Worm (Caenorhabditis elegans) whole organism, L1 larva: Measurements from ENCODE around the gene R31.2.

ENCODE experiments used
- C16A3.4 ChIP-seq: fragments of 150-350 bp; optimal IDR thresholded peaks from 2 replicates; lab custom pipeline; 2014; ENCODE audit warnings: missing biosample characterization, missing genetic modification characterization
- C34B4.2 ChIP-seq: sonication (generic microtip); optimal IDR thresholded peaks from 2 replicates; lab custom pipeline; 2017; ENCODE audit warnings: mild to moderate bottlenecking, missing genetic modification characterization, missing compliant biosample characterization
- F16B12.6 ChIP-seq: fragments of 150-350 bp; optimal IDR thresholded peaks from 2 replicates; lab custom pipeline; 2014; ENCODE audit warnings: missing biosample characterization, missing genetic modification characterization
- aha-1 ChIP-seq: fragments of 150-350 bp; optimal IDR thresholded peaks from 2 replicates; lab custom pipeline; 2014; ENCODE audit warnings: missing biosample characterization, missing genetic modification characterization
- alr-1 ChIP-seq: fragments of 200-800 bp; sonication (Bioruptor generic); optimal IDR thresholded peaks from 2 replicates; lab custom pipeline; 2018; ENCODE audit warnings: borderline replicate concordance, mild to moderate bottlenecking, missing genetic modification characterization, missing compliant biosample characterization
- ceh-63 ChIP-seq: fragments of 200-800 bp; sonication (Bioruptor generic); optimal IDR thresholded peaks from 2 replicates; lab custom pipeline; 2018; ENCODE audit warnings: mild to moderate bottlenecking, missing genetic modification characterization, missing compliant biosample characterization
- ceh-8 ChIP-seq: fragments of 200-800 bp; sonication (Bioruptor generic); optimal IDR thresholded peaks from 2 replicates; lab custom pipeline; 2018; ENCODE audit warnings: mild to moderate bottlenecking, missing genetic modification characterization, moderate library complexity, missing compliant biosample characterization
- ceh-82 ChIP-seq, 3 experiments: fragments of 150-350 bp in 1 of 3; sonication (generic microtip) in 2 of 3; optimal IDR thresholded peaks; 2 replicates each; lab custom pipeline; 2014 to 2017; ENCODE audit warnings: missing biosample characterization in 3 of 3, missing genetic modification characterization in 3 of 3
- dpl-1 ChIP-seq, 3 experiments: fragments of 150-350 bp in 2 of 3; sonication (generic microtip) in 1 of 3; optimal IDR thresholded peaks; 2 replicates each; lab custom pipeline; 2014 to 2017; ENCODE audit warnings: missing biosample characterization in 3 of 3, missing genetic modification characterization in 3 of 3, missing genetic modification reagents in 3 of 3
- dsc-1 ChIP-seq: sonication (generic microtip); optimal IDR thresholded peaks from 2 replicates; lab custom pipeline; 2016; ENCODE audit warnings: mild to moderate bottlenecking, missing genetic modification characterization, missing compliant biosample characterization
- efl-1 ChIP-seq, 4 experiments: fragments of 150-350 bp; optimal IDR thresholded peaks in 3 of 4; peaks in 1 of 4; 1 replicate in 1 of 4; 2 replicates in 3 of 4; lab custom pipeline; 2014; ENCODE audit warnings: missing biosample characterization in 2 of 4, missing genetic modification characterization in 2 of 4, missing genetic modification reagents in 2 of 4
- efl-3 ChIP-seq: fragments of 200-800 bp; sonication (Bioruptor generic); optimal IDR thresholded peaks from 2 replicates; lab custom pipeline; 2018; ENCODE audit warnings: mild to moderate bottlenecking, missing genetic modification characterization, missing compliant biosample characterization
- egl-27 ChIP-seq, 2 experiments: fragments of 150-350 bp in 1 of 2; sonication (generic microtip); optimal IDR thresholded peaks; 3 replicates each; lab custom pipeline; 2017 to 2018; ENCODE audit warnings: missing biosample characterization in 2 of 2, missing genetic modification characterization in 2 of 2, missing genetic modification reagents in 2 of 2
- elt-3 ChIP-seq, 6 experiments: fragments of 150-350 bp in 1 of 6; sonication (generic microtip); optimal IDR thresholded peaks; 2 replicates each; lab custom pipeline; 2017 to 2018; ENCODE audit warnings: missing biosample characterization in 6 of 6, missing genetic modification characterization in 6 of 6, inconsistent platforms in 1 of 6
- fkh-10 ChIP-seq: sonication (generic microtip); optimal IDR thresholded peaks from 2 replicates; lab custom pipeline; 2017; ENCODE audit warnings: missing biosample characterization, missing genetic modification reagents, missing genetic modification characterization
- fkh-4 ChIP-seq: sonication (generic microtip); optimal IDR thresholded peaks from 2 replicates; lab custom pipeline; 2016; ENCODE audit warnings: missing compliant biosample characterization, missing genetic modification characterization, borderline replicate concordance
- fkh-8 ChIP-seq: sonication (generic microtip); optimal IDR thresholded peaks from 2 replicates; lab custom pipeline; 2016; ENCODE audit warnings: mild to moderate bottlenecking, missing genetic modification characterization, missing compliant biosample characterization
- grh-1 ChIP-seq: fragments of 200-800 bp; sonication (Bioruptor generic); IDR thresholded peaks from 2 replicates; pipeline ENCODE4 v1.3.6; 2022; ENCODE audit warnings: missing genetic modification reagents, missing genetic modification characterization, missing compliant biosample characterization
- hlh-4 ChIP-seq: sonication (generic microtip); optimal IDR thresholded peaks from 2 replicates; lab custom pipeline; 2016; ENCODE audit warnings: mild to moderate bottlenecking, missing genetic modification characterization, missing compliant biosample characterization
- hpl-2 ChIP-seq: fragments of 150-350 bp; optimal IDR thresholded peaks from 2 replicates; lab custom pipeline; 2014; ENCODE audit warnings: missing biosample characterization, missing genetic modification reagents, missing genetic modification characterization
- irx-1 ChIP-seq: sonication (generic microtip); optimal IDR thresholded peaks from 2 replicates; lab custom pipeline; 2016; ENCODE audit warnings: missing genetic modification characterization, missing compliant biosample characterization
- isw-1 ChIP-seq: fragments of 200-800 bp; sonication (Bioruptor generic); IDR thresholded peaks from 2 replicates; pipeline ENCODE4 v1.3.6; 2022; ENCODE audit warnings: missing genetic modification characterization, missing compliant biosample characterization
- lin-13 ChIP-seq: fragments of 150-350 bp; optimal IDR thresholded peaks from 2 replicates; lab custom pipeline; 2014; ENCODE audit warnings: missing biosample characterization, missing genetic modification reagents, missing genetic modification characterization
- lin-14 ChIP-seq: fragments of 200-800 bp; sonication (Bioruptor generic); optimal IDR thresholded peaks from 2 replicates; lab custom pipeline; 2018; ENCODE audit warnings: mild to moderate bottlenecking, missing genetic modification characterization, moderate library complexity, missing compliant biosample characterization
- lin-15B ChIP-seq: fragments of 150-350 bp; sonication (generic microtip); optimal IDR thresholded peaks from 3 replicates; lab custom pipeline; 2014; ENCODE audit warnings: missing biosample characterization, missing genetic modification characterization
- mep-1 ChIP-seq: fragments of 150-350 bp; optimal IDR thresholded peaks from 2 replicates; lab custom pipeline; 2014; ENCODE audit warnings: missing biosample characterization, missing genetic modification characterization
- nhr-11 ChIP-seq: fragments of 150-350 bp; optimal IDR thresholded peaks from 2 replicates; lab custom pipeline; 2014; ENCODE audit warnings: missing biosample characterization, missing genetic modification characterization
- nhr-20 ChIP-seq: sonication (generic microtip); optimal IDR thresholded peaks from 2 replicates; lab custom pipeline; 2016; ENCODE audit warnings: mild to moderate bottlenecking, missing genetic modification characterization, missing compliant biosample characterization
- nhr-28 ChIP-seq: fragments of 150-350 bp; optimal IDR thresholded peaks from 2 replicates; lab custom pipeline; 2014; ENCODE audit warnings: missing biosample characterization, missing genetic modification characterization
- nhr-77 ChIP-seq: fragments of 150-350 bp; optimal IDR thresholded peaks from 2 replicates; lab custom pipeline; 2014; ENCODE audit warnings: missing biosample characterization, missing genetic modification characterization
- nhr-84 ChIP-seq: sonication (generic microtip); optimal IDR thresholded peaks from 2 replicates; lab custom pipeline; 2017; ENCODE audit warnings: missing biosample characterization, missing genetic modification characterization
- nhr-85 ChIP-seq: sonication (generic microtip); peaks from one replicate; lab custom pipeline; 2016; ENCODE audit warnings: missing genetic modification characterization, inconsistent platforms, missing compliant biosample characterization
- pax-3 ChIP-seq: fragments of 200-800 bp; sonication (Bioruptor generic); optimal IDR thresholded peaks from 2 replicates; lab custom pipeline; 2018; ENCODE audit warnings: mild to moderate bottlenecking, missing genetic modification characterization, moderate library complexity, missing compliant biosample characterization
- snpc-4 ChIP-seq: fragments of 150-350 bp; optimal IDR thresholded peaks from 2 replicates; lab custom pipeline; 2014; ENCODE audit warnings: missing biosample characterization, missing genetic modification characterization
- snu-23 ChIP-seq: sonication (generic microtip); optimal IDR thresholded peaks from 2 replicates; lab custom pipeline; 2016; ENCODE audit warnings: missing genetic modification characterization, missing compliant biosample characterization
- sox-4 ChIP-seq: sonication (generic microtip); optimal IDR thresholded peaks from 2 replicates; lab custom pipeline; 2016; ENCODE audit warnings: missing genetic modification characterization, missing compliant biosample characterization
- sup-37 ChIP-seq: fragments of 200-800 bp; sonication (Bioruptor generic); optimal IDR thresholded peaks from 2 replicates; lab custom pipeline; 2018; ENCODE audit warnings: mild to moderate bottlenecking, missing genetic modification characterization, missing compliant biosample characterization
- unc-130 ChIP-seq: fragments of 150-350 bp; optimal IDR thresholded peaks from 2 replicates; lab custom pipeline; 2017; ENCODE audit warnings: missing biosample characterization, missing genetic modification characterization, inconsistent platforms
- unc-62 ChIP-seq: fragments of 150-350 bp; optimal IDR thresholded peaks from 2 replicates; lab custom pipeline; 2014; ENCODE audit warnings: missing biosample characterization, missing genetic modification reagents, missing genetic modification characterization
- unc-86 ChIP-seq: sonication (generic microtip); optimal IDR thresholded peaks from 2 replicates; lab custom pipeline; 2016; ENCODE audit warnings: missing genetic modification characterization, missing compliant biosample characterization
- zag-1 ChIP-seq: fragments of 150-350 bp; optimal IDR thresholded peaks from 2 replicates; lab custom pipeline; 2014; ENCODE audit warnings: missing biosample characterization, missing genetic modification characterization
- ztf-11 ChIP-seq, 2 experiments: sonication (generic microtip); optimal IDR thresholded peaks; 2 replicates each; lab custom pipeline; 2016 to 2017; ENCODE audit warnings: missing genetic modification characterization in 2 of 2, missing biosample characterization in 1 of 2, missing compliant biosample characterization in 1 of 2
- ztf-4 ChIP-seq: fragments of 150-350 bp; optimal IDR thresholded peaks from 2 replicates; lab custom pipeline; 2014; ENCODE audit warnings: missing biosample characterization, missing genetic modification characterization

R31.2 gene

ce11 chrV:11917186-11917585, at the start of gene R31.2:
Gene R31.2 (plus strand): TSS chrV:11917573.
- TF ChIP-seq nhr-84 (tag; lab: Kevin White, UChicago): no peak
- peak; percentile 4 for TF ChIP-seq nhr-85 (tag; lab: Kevin White, UChicago)
- TF ChIP-seq ceh-82 (tag; optimal IDR thresholded peaks at IDR 0.05; lab: Kevin White, UChicago): no peak
- no peak for TF ChIP-seq lin-15B (tag; lab: Kevin White, UChicago)
- no peak for TF ChIP-seq unc-86 (tag; lab: Kevin White, UChicago)

- TF ChIP-seq unc-130 (tag; lab: Kevin White, UChicago) (no peak), fkh-4 (tag; lab: Kevin White, UChicago) (no peak), F16B12.6 (tag; lab: Kevin White, UChicago) (no peak), isw-1 (no peak), irx-1 (tag; lab: Kevin White, UChicago) (no peak), sup-37 (GFP tag; lab: Kevin White, UChicago) (no peak), nhr-11 (tag; lab: Kevin White, UChicago) (no peak), ceh-8 (GFP tag; lab: Kevin White, UChicago) (no peak), hpl-2 (GFP tag; lab: Kevin White, UChicago) (no peak), pax-3 (no peak), dpl-1 (GFP tag; optimal IDR thresholded peaks at IDR 0.05; lab: Kevin White, UChicago) (no peak), ceh-63 (GFP tag; lab: Kevin White, UChicago) (no peak), nhr-20 (no peak), aha-1 (no peak)
Measured at ce11 chrV:11868142-11868541, 49.2 kb upstream of the R31.2 start, which contains the start of gene R13H4.7. Gene R13H4.7 (minus strand): TSS chrV:11868242.

ce11 chrV:11875060-11875459, 42.3 kb upstream of the R31.2 start, which contains the start of gene sulp-4:
Gene sulp-4 (plus strand): TSS chrV:11875360.
- TF ChIP-seq efl-1 (optimal IDR thresholded peaks at IDR 0.05; lab: Kevin White, UChicago) (no peak), efl-1 (GFP tag; optimal IDR thresholded peaks at IDR 0.05 in 1 of 2; lab: Kevin White, UChicago) (peak in 1 of 2 experiments; percentile 58), unc-130 (tag; lab: Kevin White, UChicago) (no peak)
- TF ChIP-seq, all 84 proteins: peak for 1

- TF ChIP-seq nhr-85 (tag; lab: Kevin White, UChicago): no peak
- no peak for TF ChIP-seq lin-13 (GFP tag; lab: Kevin White, UChicago)
- no peak for TF ChIP-seq efl-3
- TF ChIP-seq ceh-82 (tag; optimal IDR thresholded peaks at IDR 0.05; lab: Kevin White, UChicago): no peak
- no peak for TF ChIP-seq elt-3 (tag; optimal IDR thresholded peaks at IDR 0.05; lab: Kevin White, UChicago)
- TF ChIP-seq unc-130 (tag; lab: Kevin White, UChicago): no peak
- no peak for TF ChIP-seq lin-14 (GFP tag; lab: Kevin White, UChicago)
- TF ChIP-seq C16A3.4: no peak
- TF ChIP-seq unc-62 (GFP tag; lab: Kevin White, UChicago): no peak
- no peak for TF ChIP-seq sup-37 (GFP tag; lab: Kevin White, UChicago)
- TF ChIP-seq sox-4 (tag; lab: Kevin White, UChicago): no peak
- no peak for TF ChIP-seq nhr-11 (tag; lab: Kevin White, UChicago)
- TF ChIP-seq alr-1 (tag; lab: Kevin White, UChicago): no peak
- no peak for TF ChIP-seq nhr-28
- no peak for TF ChIP-seq mep-1 (tag; lab: Kevin White, UChicago)
- TF ChIP-seq hpl-2 (GFP tag; lab: Kevin White, UChicago): no peak
- TF ChIP-seq pax-3: no peak
Measured at ce11 chrV:11876657-11877056, 40.7 kb upstream of the R31.2 start.

ce11 chrV:11879732-11880131, 37.6 kb upstream of the R31.2 start, which contains the start of gene sulp-5:
Gene sulp-5 (plus strand): TSS chrV:11880032.
- TF ChIP-seq fkh-8 (no peak), nhr-85 (tag; lab: Kevin White, UChicago) (peak; percentile 41)

- TF ChIP-seq efl-3 (no peak), nhr-77 (tag; lab: Kevin White, UChicago) (no peak), C16A3.4 (no peak), ztf-11 (tag; optimal IDR thresholded peaks at IDR 0.05; lab: Kevin White, UChicago) (no peak), dsc-1 (tag; lab: Kevin White, UChicago) (no peak), ztf-4 (no peak), snpc-4 (tag; lab: Kevin White, UChicago) (no peak), zag-1 (no peak), hlh-4 (no peak), snu-23 (GFP tag; lab: Kevin White, UChicago) (peak; percentile 35), C34B4.2 (tag; lab: Kevin White, UChicago) (no peak), nhr-20 (peak; percentile 9), grh-1 (0 out of 2 replicates have a peak, but pooled peaks have one; percentile 29), fkh-10 (GFP tag; lab: Kevin White, UChicago) (no peak), egl-27 (tag; optimal IDR thresholded peaks at IDR 0.05; lab: Kevin White, UChicago) (no peak)
Measured at ce11 chrV:11883215-11883614, 34.2 kb upstream of the R31.2 start.
